Worm (Caenorhabditis elegans) whole organism, L2 larva: ENCODE data around the gene nhr-205.

Source experiments
- ZK546.5 ChIP-seq: sonication (generic microtip); optimal IDR thresholded peaks from 2 replicates; lab custom pipeline; 2017; ENCODE audit warnings: missing biosample characterization, missing genetic modification characterization
- ceh-16 ChIP-seq: fragments of 150-350 bp; optimal IDR thresholded peaks from 2 replicates; lab custom pipeline; 2014; ENCODE audit warnings: missing biosample characterization, missing genetic modification characterization
- elt-1 ChIP-seq: fragments of 150-350 bp; optimal IDR thresholded peaks from 2 replicates; lab custom pipeline; 2014; ENCODE audit warnings: missing biosample characterization, missing genetic modification characterization
- lin-13 ChIP-seq: fragments of 150-350 bp; optimal IDR thresholded peaks from 2 replicates; lab custom pipeline; 2014; ENCODE audit warnings: missing biosample characterization, missing genetic modification reagents, missing genetic modification characterization
- lin-39 ChIP-seq: fragments of 150-350 bp; optimal IDR thresholded peaks from 2 replicates; lab custom pipeline; 2014; ENCODE audit warnings: missing biosample characterization, missing genetic modification reagents, missing genetic modification characterization
- nhr-12 ChIP-seq: fragments of 150-350 bp; optimal IDR thresholded peaks from 2 replicates; lab custom pipeline; 2014; ENCODE audit warnings: missing biosample characterization, missing genetic modification characterization
- skn-1 ChIP-seq: sonication (generic microtip); optimal IDR thresholded peaks from 2 replicates; lab custom pipeline; 2017; ENCODE audit warnings: missing biosample characterization, missing genetic modification characterization
- snpc-4 ChIP-seq: fragments of 150-350 bp; optimal IDR thresholded peaks from 2 replicates; lab custom pipeline; 2014; ENCODE audit warnings: missing biosample characterization, missing genetic modification characterization
- zag-1 ChIP-seq: fragments of 150-350 bp; optimal IDR thresholded peaks from 2 replicates; lab custom pipeline; 2014; ENCODE audit warnings: missing biosample characterization, missing genetic modification characterization
- ztf-4 ChIP-seq: fragments of 150-350 bp; optimal IDR thresholded peaks from 2 replicates; lab custom pipeline; 2014; ENCODE audit warnings: missing biosample characterization, missing genetic modification characterization

- no peak for TF ChIP-seq zag-1 (tag; lab: Kevin White, UChicago)
- no peak for TF ChIP-seq ceh-16
- TF ChIP-seq lin-39 (tag; lab: Kevin White, UChicago): no peak
- no peak for TF ChIP-seq skn-1 (tag; lab: Kevin White, UChicago)
- TF ChIP-seq lin-13 (GFP tag; lab: Kevin White, UChicago): peak; percentile 31
- TF ChIP-seq ZK546.5 (tag; lab: Kevin White, UChicago): no peak
- TF ChIP-seq snpc-4 (tag; lab: Kevin White, UChicago): no peak
- TF ChIP-seq ztf-4 (tag; lab: Kevin White, UChicago): no peak
- TF ChIP-seq nhr-12 (tag; lab: Kevin White, UChicago): no peak
- no peak for TF ChIP-seq elt-1 (tag; lab: Kevin White, UChicago)
These were observed 38.3 kb downstream of the nhr-205 start, which contains the start of gene T06E8.8 for ce11 chrV:10043234-10043796.
